Worm (Caenorhabditis elegans): Measurements from ENCODE around the gene cgt-2.
"Not testable (repeated sequence)": the region's sequence is repeated elsewhere in the genome, so short reads cannot be mapped to it uniquely, and the experiment has no call there.

cgt-2 gene

ce11 chrX:17694669-17695282 is at the start of gene cgt-2:
Gene cgt-2, plus strand, starts transcription at chrX:17695232.
- TF ChIP-seq blmp-1 (tag; optimal IDR thresholded peaks at IDR 0.05) = no peak
- TF ChIP-seq nhr-28 (tag; optimal IDR thresholded peaks at IDR 0.05) = no peak
- TF ChIP-seq nhr-12 (tag; optimal IDR thresholded peaks at IDR 0.05) = no peak
- TF ChIP-seq ces-1 (GFP tag; optimal IDR thresholded peaks at IDR 0.05) = no peak
- TF ChIP-seq unc-39 (tag; optimal IDR thresholded peaks at IDR 0.05) = no peak
- no peak for TF ChIP-seq drap-1 (GFP tag; optimal IDR thresholded peaks at IDR 0.05)
- no peak for TF ChIP-seq pha-4 (tag; optimal IDR thresholded peaks at IDR 0.05)
- no peak for TF ChIP-seq elt-3 (tag; optimal IDR thresholded peaks at IDR 0.05)
- no peak for TF ChIP-seq snpc-4 (tag; optimal IDR thresholded peaks at IDR 0.05)
- TF ChIP-seq lin-32 (GFP tag; optimal IDR thresholded peaks at IDR 0.05) = no peak
- TF ChIP-seq unc-120 (tag; optimal IDR thresholded peaks at IDR 0.05; ENCODE audit: poor library complexity, severe bottlenecking) = no peak
- no peak for TF ChIP-seq sem-2 (GFP tag; optimal IDR thresholded peaks at IDR 0.05)
- TF ChIP-seq M03D4.4 (tag; optimal IDR thresholded peaks at IDR 0.05) = no peak
- TF ChIP-seq nhr-76 (tag; optimal IDR thresholded peaks at IDR 0.05) = no peak
- TF ChIP-seq ceh-43 (GFP tag; optimal IDR thresholded peaks at IDR 0.05) = no peak

- not testable (repeated sequence) for TF ChIP-seq mls-2, blmp-1, lin-13 (tag; optimal IDR thresholded peaks at IDR 0.05)
Measured at ce11 chrX:17649380-17649779, 45.7 kb upstream of the cgt-2 start, which contains the start of gene tmem-218. Gene tmem-218, plus strand, starts transcription at chrX:17649680.

ce11 chrX:17662146-17662545 is 32.9 kb upstream of the cgt-2 start, which contains the start of gene nlp-6:
Gene nlp-6, plus strand, starts transcription at chrX:17662446.
- TF ChIP-seq mls-2 (tag; optimal IDR thresholded peaks at IDR 0.05) (no peak), ztf-11 (tag; optimal IDR thresholded peaks at IDR 0.05) (no peak), cnd-1 (tag; optimal IDR thresholded peaks at IDR 0.05) (no peak)

ce11 chrX:17667288-17667687 is 27.7 kb upstream of the cgt-2 start:
- TF ChIP-seq nhr-28 (tag; optimal IDR thresholded peaks at IDR 0.05) (no peak), hlh-1 (tag; optimal IDR thresholded peaks at IDR 0.05) (peak; percentile 68), unc-120 (tag; optimal IDR thresholded peaks at IDR 0.05; ENCODE audit: poor library complexity, severe bottlenecking) (peak; percentile 69), unc-62 (GFP tag; optimal IDR thresholded peaks at IDR 0.05) (peak; percentile 60), lin-13 (tag; optimal IDR thresholded peaks at IDR 0.05) (no peak)

ce11 chrX:17670379-17671077 is 24.5 kb upstream of the cgt-2 start, which contains the start of gene T23E7.2:
Gene T23E7.2, plus strand, starts transcription at chrX:17671027.
- TF ChIP-seq elt-1 (tag; optimal IDR thresholded peaks at IDR 0.05; ENCODE audit: borderline replicate concordance, insufficient read depth) (no peak), nhr-28 (tag; optimal IDR thresholded peaks at IDR 0.05) (no peak), mep-1 (tag; optimal IDR thresholded peaks at IDR 0.05) (no peak), snpc-4 (tag; optimal IDR thresholded peaks at IDR 0.05) (no peak), hlh-1 (tag; optimal IDR thresholded peaks at IDR 0.05) (peak; percentile 42), unc-62 (GFP tag; optimal IDR thresholded peaks at IDR 0.05) (peak; percentile 12), unc-120 (tag; optimal IDR thresholded peaks at IDR 0.05; ENCODE audit: poor library complexity, severe bottlenecking) (peak; percentile 56), M03D4.4 (tag; optimal IDR thresholded peaks at IDR 0.05) (no peak), ztf-11 (tag; optimal IDR thresholded peaks at IDR 0.05) (no peak), nhr-12 (tag; optimal IDR thresholded peaks at IDR 0.05) (no peak)

ce11 chrX:17672256-17672655 is 22.8 kb upstream of the cgt-2 start:
- TF ChIP-seq ceh-39 (tag; optimal IDR thresholded peaks at IDR 0.05) (no peak), lin-32 (GFP tag; optimal IDR thresholded peaks at IDR 0.05) (no peak), nhr-2 (tag; optimal IDR thresholded peaks at IDR 0.05) (no peak), bed-3 (GFP tag; optimal IDR thresholded peaks at IDR 0.05) (no peak), sem-2 (GFP tag; optimal IDR thresholded peaks at IDR 0.05) (no peak), ces-1 (GFP tag; optimal IDR thresholded peaks at IDR 0.05) (no peak)
